Fruit fly (Drosophila melanogaster): ENCODE data around the gene Xpac.
A peak's percentile ranks its signal among the peaks of the same experiment; 100 is the strongest.

Gene Xpac

DNA sequence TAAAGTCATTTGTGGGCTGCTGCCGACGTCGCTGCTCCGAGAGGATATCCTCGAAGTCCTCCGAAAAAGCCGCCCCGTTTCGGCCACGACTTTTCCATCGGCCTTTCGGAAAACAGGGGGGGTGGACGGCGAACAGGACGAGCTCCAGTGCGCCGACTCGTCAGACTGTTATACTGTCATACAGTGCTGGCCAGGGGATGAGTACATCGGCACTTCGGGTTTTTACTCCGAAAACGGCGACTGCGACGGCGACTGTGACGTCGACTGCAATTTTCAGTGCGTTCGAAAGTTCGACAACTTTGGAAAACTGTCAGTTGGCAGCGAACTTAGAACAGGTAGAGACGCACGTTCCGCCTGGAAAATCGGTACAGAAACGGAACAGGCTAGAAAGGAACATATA lies 28.6 kb downstream of the Xpac start, which contains the start of gene CG43689 (continued):
- no peak for TF ChIP-seq CG10565 (GFP tag; optimal IDR thresholded peaks at IDR 0.05)
- TF ChIP-seq vnd (GFP tag; IDR thresholded peaks at IDR 0.05; ENCODE audit: partially characterized antibody) = no peak
- TF ChIP-seq Poxn (GFP tag; IDR thresholded peaks at IDR 0.05) = no peak
- peak; percentile 92 for TF ChIP-seq Deaf1 (tag; optimal IDR thresholded peaks at IDR 0.05)
- no peak for TF ChIP-seq CG6654 (GFP tag; optimal IDR thresholded peaks at IDR 0.05)
- no peak for TF ChIP-seq CG16813 (GFP tag; IDR thresholded peaks at IDR 0.05; ENCODE audit: partially characterized antibody)
- peak; percentile 16 for TF ChIP-seq Nf-YB (GFP tag; optimal IDR thresholded peaks at IDR 0.05)
- peak; percentile 73 for TF ChIP-seq Nf-YC (tag; optimal IDR thresholded peaks at IDR 0.05)
- TF ChIP-seq CG34376 (GFP tag; optimal IDR thresholded peaks at IDR 0.05) = no peak
- TF ChIP-seq CG17568 (GFP tag; optimal IDR thresholded peaks at IDR 0.05) = no peak
- no peak for TF ChIP-seq CG10147 (GFP tag; optimal IDR thresholded peaks at IDR 0.05)
- no peak for TF ChIP-seq ham (GFP tag; IDR thresholded peaks at IDR 0.05)

DNA sequence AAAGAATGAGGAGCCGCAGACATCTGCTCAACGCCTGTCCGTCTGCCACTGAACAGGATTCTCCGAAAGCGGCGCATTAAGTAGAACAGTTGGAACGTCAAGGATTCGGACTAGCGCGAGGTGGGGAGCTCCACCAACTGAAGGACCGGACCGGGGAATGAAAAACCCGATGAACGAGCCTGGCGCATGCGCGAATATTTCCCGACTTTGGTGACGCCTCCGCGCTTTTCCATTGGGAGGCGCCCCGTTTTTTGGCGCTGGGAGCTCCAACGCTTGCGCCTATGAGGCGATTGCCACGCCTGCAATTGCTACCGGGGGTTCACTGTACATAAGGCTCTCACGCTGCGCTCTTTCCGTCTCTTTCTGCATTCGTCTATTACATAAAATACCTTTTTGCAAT lies 42.5 kb downstream of the Xpac start:
- TF ChIP-seq Nf-YC (tag; optimal IDR thresholded peaks at IDR 0.05) (peak; percentile 88), ewg (GFP tag; optimal IDR thresholded peaks at IDR 0.05) (peak; percentile 57), HmgZ (tag; optimal IDR thresholded peaks at IDR 0.05) (no peak), Doc2 (GFP tag; IDR thresholded peaks at IDR 0.05) (no peak), bcd (GFP tag; optimal IDR thresholded peaks at IDR 0.05) (no peak), onecut (GFP tag; IDR thresholded peaks at IDR 0.05) (no peak), crol (GFP tag; IDR thresholded peaks at IDR 0.05) (peak; percentile 32; the same call in 1 of the 2 replicates), Jarid2 (GFP tag; optimal IDR thresholded peaks at IDR 0.05) (no peak), ERR (GFP tag; optimal IDR thresholded peaks at IDR 0.05) (no peak), Ets65A (GFP tag) (no peak), gt (GFP tag; IDR thresholded peaks at IDR 0.05) (no peak), ranshi (GFP tag; IDR thresholded peaks at IDR 0.05) (no peak), zfh1 (GFP tag; IDR thresholded peaks at IDR 0.05) (no peak), gfzf (GFP tag; optimal IDR thresholded peaks at IDR 0.05) (no peak), CG17912 (GFP tag; optimal IDR thresholded peaks at IDR 0.05) (no peak), Deaf1 (tag; optimal IDR thresholded peaks at IDR 0.05) (peak; percentile 66), chinmo (GFP tag; IDR thresholded peaks at IDR 0.05; ENCODE audit: partially characterized antibody) (0 out of 4 replicates have a peak, but pooled peaks have one; percentile 27), CoRest (tag; optimal IDR thresholded peaks at IDR 0.05) (no peak), Nf-YB (GFP tag; optimal IDR thresholded peaks at IDR 0.05) (peak; percentile 81), ase (GFP tag; IDR thresholded peaks at IDR 0.05) (no peak), bbx (GFP tag; IDR thresholded peaks at IDR 0.05; ENCODE audit: partially characterized antibody) (no peak), CG7963 (GFP tag; IDR thresholded peaks at IDR 0.05; ENCODE audit: partially characterized antibody) (no peak), CG2116 (GFP tag; optimal IDR thresholded peaks at IDR 0.05) (no peak), lmd (GFP tag; IDR thresholded peaks at IDR 0.05) (no peak), slbo (GFP tag; IDR thresholded peaks at IDR 0.05) (no peak)

Measured in whole organism, embryonic.